Worm (Caenorhabditis elegans) whole organism, mixed stage, embryonic: ENCODE measurements around the gene D1025.10.

Experiments used
- nhr-12 ChIP-seq: fragments of 150-350 bp; optimal IDR thresholded peaks from 2 replicates; lab custom pipeline; 2014; ENCODE audit warnings: missing biosample characterization, missing genetic modification characterization
- tbx-8 ChIP-seq: fragments of 200-800 bp; sonication (Bioruptor generic); optimal IDR thresholded peaks from 2 replicates; lab custom pipeline; 2018; ENCODE audit warnings: mild to moderate bottlenecking, missing genetic modification characterization, moderate library complexity, missing compliant biosample characterization
- unc-39 ChIP-seq: fragments of 150-350 bp; optimal IDR thresholded peaks from 2 replicates; lab custom pipeline; 2014; ENCODE audit warnings: missing biosample characterization, missing genetic modification characterization

- TF ChIP-seq tbx-8 (GFP tag; lab: Kevin White, UChicago) (no peak), nhr-12 (tag; lab: Kevin White, UChicago) (no peak), unc-39 (tag; lab: Kevin White, UChicago) (no peak)
Observed at ce11 chrX:14534596-14534995, 17.9 kb downstream of the D1025.10 start.
